Fruit fly (Drosophila melanogaster): ENCODE measurements around the gene fbl.

- TF ChIP-seq psq (optimal IDR thresholded peaks at IDR 0.05) (no peak), CG8478 (optimal IDR thresholded peaks at IDR 0.05) (no peak), usp (GFP tag; optimal IDR thresholded peaks at IDR 0.05) (no peak), EcR (GFP tag; optimal IDR thresholded peaks at IDR 0.05) (no peak), Dll (optimal IDR thresholded peaks at IDR 0.05) (no peak), pan (optimal IDR thresholded peaks at IDR 0.05) (no peak)
Observed at dm6 chr3L:20370013-20370412, 14.2 kb upstream of the fbl start, which contains the start of gene CG13247.

All from whole organism.